Fruit fly (Drosophila melanogaster): ENCODE measurements around the gene stet.
A peak's percentile ranks its signal among the peaks of the same experiment; 100 is the strongest.

- TF ChIP-seq CG13204 (GFP tag; optimal IDR thresholded peaks at IDR 0.05) (no peak), CG8301 (tag; optimal IDR thresholded peaks at IDR 0.05) (no peak), Pif1B (GFP tag; optimal IDR thresholded peaks at IDR 0.05) (no peak), CG4496 (GFP tag; IDR thresholded peaks at IDR 0.05) (0 out of 3 replicates have a peak, but pooled peaks have one; percentile 40), CG9948 (tag; optimal IDR thresholded peaks at IDR 0.05) (peak; percentile 42), CG14655 (GFP tag; optimal IDR thresholded peaks at IDR 0.05) (peak; percentile 10), CG17806 (tag; optimal IDR thresholded peaks at IDR 0.05) (peak; percentile 27), EcR (GFP tag; optimal IDR thresholded peaks at IDR 0.05) (no peak), CG12605 (GFP tag; IDR thresholded peaks at IDR 0.05) (no peak), CG10348 (GFP tag; IDR thresholded peaks at IDR 0.05) (no peak)
Measured at dm6 chr3L:1450940-1451339, 38.4 kb downstream of the stet start.
